Worm (Caenorhabditis elegans): ENCODE data around the gene str-115.

DNA sequence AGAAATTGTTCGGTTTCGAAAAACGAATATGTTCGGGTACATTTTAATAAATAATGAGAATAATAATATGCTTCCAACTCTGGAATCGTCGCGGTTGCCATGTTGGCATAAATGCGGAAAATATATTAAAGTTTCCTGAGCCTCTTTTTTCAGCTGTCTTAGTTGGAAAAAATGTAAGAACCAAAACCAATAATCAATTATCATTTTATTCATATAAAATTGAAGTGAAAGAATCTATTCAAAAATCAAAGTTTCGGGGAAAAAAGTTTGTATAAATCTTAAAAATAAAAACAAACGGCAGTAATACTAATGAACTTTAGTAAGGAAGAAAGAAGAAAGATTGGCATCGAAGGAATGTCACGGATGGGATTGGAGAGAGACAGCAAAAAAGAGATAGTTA, 36.0 kb downstream of the str-115 start, which contains the start of gene srh-45:
- TF ChIP-seq ces-1 (GFP tag; optimal IDR thresholded peaks at IDR 0.05) (no peak), snpc-4 (tag; optimal IDR thresholded peaks at IDR 0.05) (no peak), ama-1 (optimal IDR thresholded peaks at IDR 0.05) (no peak), nhr-71 (tag; optimal IDR thresholded peaks at IDR 0.05) (no peak), ceh-63 (GFP tag; optimal IDR thresholded peaks at IDR 0.05) (no peak), pag-3 (tag; optimal IDR thresholded peaks at IDR 0.05; ENCODE audit: borderline replicate concordance, insufficient read depth) (no peak), tbx-2 (tag; optimal IDR thresholded peaks at IDR 0.05) (no peak), nhr-90 (tag; optimal IDR thresholded peaks at IDR 0.05; ENCODE audit: poor library complexity) (no peak), nhr-11 (tag; optimal IDR thresholded peaks at IDR 0.05) (no peak), nhr-237 (tag; optimal IDR thresholded peaks at IDR 0.05) (no peak), elt-3 (tag; optimal IDR thresholded peaks at IDR 0.05) (no peak), tlp-1 (tag; optimal IDR thresholded peaks at IDR 0.05) (no peak)
